Fruit fly (Drosophila melanogaster): ENCODE results near the gene moi.

moi gene

dm6 chr3R:18223434-18223833 is 31.9 kb upstream of the moi start, which contains the start of the genes mTerf5 and Non3 (continued):
- TF ChIP-seq Fer2 (tag; optimal IDR thresholded peaks at IDR 0.05) (peak; percentile 15), CG4404 (GFP tag; IDR thresholded peaks at IDR 0.05) (peak; percentile 34; the same call in 1 of the 2 replicates), danr (GFP tag; IDR thresholded peaks at IDR 0.05) (no peak), otp (GFP tag; IDR thresholded peaks at IDR 0.05) (no peak), CG4360 (GFP tag; IDR thresholded peaks at IDR 0.05) (no peak), pnt (GFP tag; optimal IDR thresholded peaks at IDR 0.05) (no peak), CG14441 (GFP tag; IDR thresholded peaks at IDR 0.05) (peak; percentile 50; the same call in 1 of the 2 replicates), Lim3 (GFP tag; IDR thresholded peaks at IDR 0.05) (no peak), Opbp (GFP tag; IDR thresholded peaks at IDR 0.05; ENCODE audit: partially characterized antibody) (peak; percentile 82), CG15269 (tag; optimal IDR thresholded peaks at IDR 0.05) (peak; percentile 63), CG14965 (GFP tag; optimal IDR thresholded peaks at IDR 0.05; ENCODE audit: borderline replicate concordance) (no peak), dmrt11E (tag; optimal IDR thresholded peaks at IDR 0.05) (peak; percentile 65), scrt (GFP tag; optimal IDR thresholded peaks at IDR 0.05) (peak; percentile 96), jing (GFP tag; optimal IDR thresholded peaks at IDR 0.05) (no peak), CG9727 (GFP tag; optimal IDR thresholded peaks at IDR 0.05) (peak; percentile 60), Usf (GFP tag; optimal IDR thresholded peaks at IDR 0.05) (no peak), stwl (tag; optimal IDR thresholded peaks at IDR 0.05) (peak; percentile 67), zen2 (GFP tag; IDR thresholded peaks at IDR 0.05; ENCODE audit: partially characterized antibody) (peak; percentile 83; the same call in 2 of the 3 replicates), CG12104 (GFP tag; optimal IDR thresholded peaks at IDR 0.05) (no peak), CG11723 (GFP tag; optimal IDR thresholded peaks at IDR 0.05) (peak; percentile 21), sr (GFP tag; IDR thresholded peaks at IDR 0.05) (no peak), hkb (optimal IDR thresholded peaks at IDR 0.05) (no peak), hkb (GFP tag; IDR thresholded peaks at IDR 0.05) (peak; percentile 66), crp (GFP tag; optimal IDR thresholded peaks at IDR 0.05) (peak in 1 of 2 experiments; percentile 24), Atf3 (GFP tag; optimal IDR thresholded peaks at IDR 0.05) (no peak), bcd (GFP tag; optimal IDR thresholded peaks at IDR 0.05) (peak; percentile 44), CG3065 (GFP tag; optimal IDR thresholded peaks at IDR 0.05) (peak; percentile 21), nerfin-2 (GFP tag; IDR thresholded peaks at IDR 0.05; ENCODE audit: partially characterized antibody) (peak; percentile 72), CG13424 (tag; optimal IDR thresholded peaks at IDR 0.05) (peak; percentile 75), z (GFP tag; IDR thresholded peaks at IDR 0.05) (no peak), Abd-B (GFP tag; optimal IDR thresholded peaks at IDR 0.05) (no peak), Xrp1 (GFP tag; IDR thresholded peaks at IDR 0.05) (peak; percentile 73), NC2β (GFP tag; optimal IDR thresholded peaks at IDR 0.05) (no peak), lilli (GFP tag; optimal IDR thresholded peaks at IDR 0.05) (peak; percentile 61), Pdp1 (GFP tag; optimal IDR thresholded peaks at IDR 0.05) (peak in 1 of 2 experiments; percentile 30), dpn (GFP tag; optimal IDR thresholded peaks at IDR 0.05) (peak; percentile 2 to 73), az2 (GFP tag; optimal IDR thresholded peaks at IDR 0.05) (peak; percentile 49), YL-1 (GFP tag; optimal IDR thresholded peaks at IDR 0.05) (peak; percentile 50), wor (GFP tag; IDR thresholded peaks at IDR 0.05) (no peak), unpg (GFP tag; optimal IDR thresholded peaks at IDR 0.05) (peak; percentile 69), CG33213 (GFP tag; optimal IDR thresholded peaks at IDR 0.05) (no peak), CG31388 (GFP tag; optimal IDR thresholded peaks at IDR 0.05) (peak; percentile 10), luna (GFP tag; optimal IDR thresholded peaks at IDR 0.05) (no peak), CG12659 (GFP tag; optimal IDR thresholded peaks at IDR 0.05) (peak; percentile 75), CG15479 (GFP tag; optimal IDR thresholded peaks at IDR 0.05) (no peak), inv (GFP tag; IDR thresholded peaks at IDR 0.05; ENCODE audit: partially characterized antibody) (peak; percentile 85), Sox102F (GFP tag; optimal IDR thresholded peaks at IDR 0.05) (peak; percentile 64), CG18262 (tag; optimal IDR thresholded peaks at IDR 0.05) (peak; percentile 63), CG1024 (GFP tag; IDR thresholded peaks at IDR 0.05) (no peak), CG2712 (tag; optimal IDR thresholded peaks at IDR 0.05) (peak; percentile 80)

Data from whole organism, embryonic.